Worm (Caenorhabditis elegans) whole organism, L3 larva: ENCODE measurements around the gene C27H5.12.

Experiments
- R02D3.7 ChIP-seq: fragments of 150-350 bp; optimal IDR thresholded peaks from 2 replicates; lab custom pipeline; 2014; ENCODE audit warnings: missing biosample characterization, missing genetic modification characterization
- ZK546.5 ChIP-seq: sonication (generic microtip); optimal IDR thresholded peaks from 2 replicates; lab custom pipeline; 2017; ENCODE audit warnings: missing biosample characterization, missing genetic modification characterization
- aly-2 ChIP-seq: fragments of 150-350 bp; optimal IDR thresholded peaks from 2 replicates; lab custom pipeline; 2014; ENCODE audit warnings: missing biosample characterization, missing genetic modification characterization
- ama-1 ChIP-seq: fragments of 150-350 bp; optimal IDR thresholded peaks from 2 replicates; lab custom pipeline; 2018
- ceh-16 ChIP-seq: sonication (generic microtip); optimal IDR thresholded peaks from 2 replicates; lab custom pipeline; 2017; ENCODE audit warnings: missing biosample characterization, missing genetic modification characterization
- ceh-28 ChIP-seq: fragments of 150-350 bp; optimal IDR thresholded peaks from 2 replicates; lab custom pipeline; 2014; ENCODE audit warnings: missing biosample characterization, missing genetic modification reagents, missing genetic modification characterization
- ceh-82 ChIP-seq: fragments of 150-350 bp; optimal IDR thresholded peaks from 2 replicates; lab custom pipeline; 2014; ENCODE audit warnings: missing biosample characterization, missing genetic modification characterization
- ceh-9 ChIP-seq: sonication (generic microtip); optimal IDR thresholded peaks from 2 replicates; lab custom pipeline; 2018; ENCODE audit warnings: missing biosample characterization, missing genetic modification characterization
- daf-12 ChIP-seq: fragments of 150-350 bp; optimal IDR thresholded peaks from 2 replicates; lab custom pipeline; 2014; ENCODE audit warnings: missing biosample characterization, missing genetic modification reagents, missing genetic modification characterization
- egl-27 ChIP-seq: sonication (generic microtip); optimal IDR thresholded peaks from 4 replicates; lab custom pipeline; 2017; ENCODE audit warnings: missing biosample characterization, missing genetic modification reagents, missing genetic modification characterization
- egl-5 ChIP-seq: fragments of 150-350 bp; optimal IDR thresholded peaks from 2 replicates; lab custom pipeline; 2017; ENCODE audit warnings: missing biosample characterization, missing genetic modification reagents, missing genetic modification characterization, inconsistent platforms
- elt-1 ChIP-seq: fragments of 150-350 bp; optimal IDR thresholded peaks from 2 replicates; lab custom pipeline; 2014; ENCODE audit warnings: missing biosample characterization, missing genetic modification characterization
- elt-2 ChIP-seq: sonication (generic microtip); optimal IDR thresholded peaks from 2 replicates; lab custom pipeline; 2016; ENCODE audit warnings: missing genetic modification reagents, mild to moderate bottlenecking, missing genetic modification characterization, missing compliant biosample characterization
- elt-3 ChIP-seq, 3 experiments: fragments of 150-350 bp in 1 of 3; sonication (generic microtip) in 2 of 3; optimal IDR thresholded peaks; 2 replicates in 2 of 3; 4 replicates in 1 of 3; lab custom pipeline; 2014 to 2017; ENCODE audit warnings: missing biosample characterization in 3 of 3, missing genetic modification characterization in 3 of 3
- eor-1 ChIP-seq, 2 experiments: fragments of 150-350 bp; optimal IDR thresholded peaks; 2 replicates each; lab custom pipeline; 2014 to 2018; ENCODE audit warnings: missing biosample characterization in 2 of 2, missing genetic modification characterization in 2 of 2
- fkh-10 ChIP-seq: sonication (generic microtip); optimal IDR thresholded peaks from 2 replicates; lab custom pipeline; 2017; ENCODE audit warnings: missing biosample characterization, missing genetic modification reagents, missing genetic modification characterization
- fkh-2 ChIP-seq: fragments of 150-350 bp; optimal IDR thresholded peaks from 2 replicates; lab custom pipeline; 2014; ENCODE audit warnings: missing biosample characterization, missing genetic modification reagents, missing genetic modification characterization
- fos-1 ChIP-seq: fragments of 150-350 bp; optimal IDR thresholded peaks from 2 replicates; lab custom pipeline; 2014; ENCODE audit warnings: missing biosample characterization, missing genetic modification characterization
- hmg-11 ChIP-seq: sonication (generic microtip); optimal IDR thresholded peaks from 2 replicates; lab custom pipeline; 2016; ENCODE audit warnings: missing genetic modification characterization, missing compliant biosample characterization
- jun-1 ChIP-seq: fragments of 150-350 bp; optimal IDR thresholded peaks from 2 replicates; lab custom pipeline; 2014; ENCODE audit warnings: missing biosample characterization, missing genetic modification reagents, missing genetic modification characterization
- lin-15B ChIP-seq: fragments of 150-350 bp; optimal IDR thresholded peaks from 2 replicates; lab custom pipeline; 2014; ENCODE audit warnings: missing biosample characterization, missing genetic modification characterization
- lin-39 ChIP-seq: fragments of 150-350 bp; optimal IDR thresholded peaks from 2 replicates; lab custom pipeline; 2018; ENCODE audit warnings: missing biosample characterization, missing genetic modification reagents, missing genetic modification characterization
- lsy-12 ChIP-seq: sonication (generic microtip); optimal IDR thresholded peaks from 2 replicates; lab custom pipeline; 2016; ENCODE audit warnings: mild to moderate bottlenecking, missing genetic modification characterization, missing compliant biosample characterization
- mdl-1 ChIP-seq: fragments of 150-350 bp; optimal IDR thresholded peaks from 2 replicates; lab custom pipeline; 2014; ENCODE audit warnings: missing biosample characterization, missing genetic modification characterization
- mml-1 ChIP-seq: fragments of 150-350 bp; sonication (generic microtip); optimal IDR thresholded peaks from 3 replicates; lab custom pipeline; 2014; ENCODE audit warnings: missing biosample characterization, missing genetic modification characterization
- nfya-1 ChIP-seq: sonication (generic microtip); optimal IDR thresholded peaks from 2 replicates; lab custom pipeline; 2017; ENCODE audit warnings: missing genetic modification characterization, mild to moderate bottlenecking, missing compliant biosample characterization, antibody characterized with exemption, moderate library complexity; ENCODE audit not compliant: insufficient read depth
- nhr-11 ChIP-seq: fragments of 150-350 bp; optimal IDR thresholded peaks from 2 replicates; lab custom pipeline; 2014; ENCODE audit warnings: missing biosample characterization, missing genetic modification characterization
- nhr-12 ChIP-seq: fragments of 150-350 bp; optimal IDR thresholded peaks from 2 replicates; lab custom pipeline; 2014; ENCODE audit warnings: missing biosample characterization, missing genetic modification characterization
- nhr-23 ChIP-seq: fragments of 150-350 bp; optimal IDR thresholded peaks from 2 replicates; lab custom pipeline; 2014; ENCODE audit warnings: missing biosample characterization, missing genetic modification reagents, missing genetic modification characterization
- nhr-237 ChIP-seq: fragments of 150-350 bp; optimal IDR thresholded peaks from 2 replicates; lab custom pipeline; 2014; ENCODE audit warnings: missing biosample characterization, missing genetic modification characterization
- nhr-25 ChIP-seq: sonication (generic microtip); optimal IDR thresholded peaks from 2 replicates; lab custom pipeline; 2017; ENCODE audit warnings: missing biosample characterization, missing genetic modification characterization
- nhr-28 ChIP-seq: fragments of 150-350 bp; optimal IDR thresholded peaks from 2 replicates; lab custom pipeline; 2014; ENCODE audit warnings: missing biosample characterization, missing genetic modification characterization
- nhr-43 ChIP-seq: sonication (generic microtip); optimal IDR thresholded peaks from 2 replicates; lab custom pipeline; 2016; ENCODE audit warnings: mild to moderate bottlenecking, missing genetic modification characterization, missing compliant biosample characterization; ENCODE audit not compliant: poor library complexity, severe bottlenecking
- nhr-67 ChIP-seq: fragments of 150-350 bp; optimal IDR thresholded peaks from 2 replicates; lab custom pipeline; 2014; ENCODE audit warnings: missing biosample characterization, missing genetic modification characterization
- nhr-76 ChIP-seq: fragments of 150-350 bp; sonication (generic microtip); optimal IDR thresholded peaks from 5 replicates; lab custom pipeline; 2014; ENCODE audit warnings: missing biosample characterization, missing genetic modification characterization
- nhr-77 ChIP-seq: fragments of 150-350 bp; optimal IDR thresholded peaks from 2 replicates; lab custom pipeline; 2014; ENCODE audit warnings: missing biosample characterization, missing genetic modification characterization
- pha-4 ChIP-seq: fragments of 150-350 bp; optimal IDR thresholded peaks from 2 replicates; lab custom pipeline; 2014; ENCODE audit warnings: missing biosample characterization, missing genetic modification reagents, missing genetic modification characterization
- pqm-1 ChIP-seq: fragments of 150-350 bp; optimal IDR thresholded peaks from 2 replicates; lab custom pipeline; 2017; ENCODE audit warnings: missing biosample characterization, missing genetic modification characterization, inconsistent platforms
- sea-2 ChIP-seq: fragments of 150-350 bp; sonication (generic microtip); optimal IDR thresholded peaks from 4 replicates; lab custom pipeline; 2014; ENCODE audit warnings: missing biosample characterization, missing genetic modification reagents, missing genetic modification characterization
- skn-1 ChIP-seq: fragments of 150-350 bp; optimal IDR thresholded peaks from 2 replicates; lab custom pipeline; 2014; ENCODE audit warnings: missing biosample characterization, missing genetic modification characterization
- snpc-4 ChIP-seq: fragments of 150-350 bp; optimal IDR thresholded peaks from 2 replicates; lab custom pipeline; 2014; ENCODE audit warnings: missing biosample characterization, missing genetic modification characterization
- tbx-2 ChIP-seq: sonication (generic microtip); optimal IDR thresholded peaks from 2 replicates; lab custom pipeline; 2016; ENCODE audit warnings: mild to moderate bottlenecking, missing genetic modification characterization, missing compliant biosample characterization
- unc-39 ChIP-seq: sonication (generic microtip); optimal IDR thresholded peaks from 4 replicates; lab custom pipeline; 2017; ENCODE audit warnings: missing biosample characterization, missing genetic modification characterization
- unc-62 ChIP-seq: fragments of 150-350 bp; sonication (generic microtip); optimal IDR thresholded peaks from 4 replicates; lab custom pipeline; 2014; ENCODE audit warnings: missing biosample characterization, missing genetic modification reagents, missing genetic modification characterization
- zag-1 ChIP-seq: fragments of 150-350 bp; optimal IDR thresholded peaks from 2 replicates; lab custom pipeline; 2014; ENCODE audit warnings: missing biosample characterization, missing genetic modification characterization
- ztf-11 ChIP-seq: fragments of 150-350 bp; optimal IDR thresholded peaks from 2 replicates; lab custom pipeline; 2014; ENCODE audit warnings: missing biosample characterization, missing genetic modification characterization
- ztf-4 ChIP-seq: fragments of 150-350 bp; optimal IDR thresholded peaks from 2 replicates; lab custom pipeline; 2014; ENCODE audit warnings: missing biosample characterization, missing genetic modification characterization

The C27H5.12 gene

ce11 chrII:7151969-7152631 lies 9.3 kb downstream of the C27H5.12 start, which contains the start of gene fust-1:
Gene fust-1 (plus strand): TSS chrII:7152581.
- TF ChIP-seq nhr-11 (tag; lab: Kevin White, UChicago): peak; percentile 84
- peak; percentile 87 for TF ChIP-seq lin-39
- TF ChIP-seq daf-12 (tag; lab: Kevin White, UChicago): no peak
- no peak for TF ChIP-seq nhr-76 (tag; lab: Kevin White, UChicago)
- peak; percentile 22 for TF ChIP-seq elt-1 (tag; lab: Kevin White, UChicago)
- peak; percentile 94 for TF ChIP-seq tbx-2 (tag; lab: Kevin White, UChicago)
- peak; percentile 86 for TF ChIP-seq R02D3.7 (tag; lab: Kevin White, UChicago)
- peak; percentile 77 for TF ChIP-seq nhr-77 (tag; lab: Kevin White, UChicago)
- no peak for TF ChIP-seq ztf-11 (tag; lab: Kevin White, UChicago)
- TF ChIP-seq ztf-4 (tag; lab: Kevin White, UChicago): peak; percentile 79
- TF ChIP-seq egl-27 (tag; lab: Kevin White, UChicago): peak; percentile 68
- TF ChIP-seq ceh-9: no peak
- TF ChIP-seq pqm-1 (tag; lab: Kevin White, UChicago): peak; percentile 82
- peak in 1 of 2 experiments; percentile 75 for TF ChIP-seq eor-1 (tag; optimal IDR thresholded peaks at IDR 0.05; lab: Kevin White, UChicago)
- TF ChIP-seq snpc-4 (tag; lab: Kevin White, UChicago): peak; percentile 91
- peak; percentile 99 for TF ChIP-seq pha-4 (tag; lab: Kevin White, UChicago)
- TF ChIP-seq egl-5 (tag; lab: Kevin White, UChicago): peak; percentile 77
- TF ChIP-seq fkh-10 (GFP tag; lab: Kevin White, UChicago): peak; percentile 65
- TF ChIP-seq lin-15B (tag; lab: Kevin White, UChicago): peak; percentile 91
- peak; percentile 41 for TF ChIP-seq mdl-1 (tag; lab: Kevin White, UChicago)
- peak; percentile 96 for TF ChIP-seq nhr-23 (tag; lab: Kevin White, UChicago)
- no peak for TF ChIP-seq nhr-67
- TF ChIP-seq ZK546.5 (tag; lab: Kevin White, UChicago): peak; percentile 59
- TF ChIP-seq nfya-1 (tag; lab: Kevin White, UChicago): peak; percentile 94
- TF ChIP-seq zag-1 (tag; lab: Kevin White, UChicago): peak; percentile 74
- TF ChIP-seq nhr-237: no peak
- TF ChIP-seq nhr-28 (tag; lab: Kevin White, UChicago): no peak
- TF ChIP-seq elt-2: peak; percentile 82
- TF ChIP-seq lsy-12 (tag; lab: Kevin White, UChicago): peak; percentile 93
- TF ChIP-seq ceh-28: peak; percentile 86
- peak; percentile 96 for TF ChIP-seq nhr-25 (tag; lab: Kevin White, UChicago)
- no peak for TF ChIP-seq ceh-16
- TF ChIP-seq ama-1 (lab: Kevin White, UChicago): peak; percentile 54
- TF ChIP-seq sea-2 (GFP tag; lab: Kevin White, UChicago): no peak
- TF ChIP-seq elt-3 (tag; optimal IDR thresholded peaks at IDR 0.05; lab: Kevin White, UChicago): peak in 1 of 3 experiments; percentile 66
- peak; percentile 26 for TF ChIP-seq unc-62 (GFP tag; lab: Kevin White, UChicago)
- TF ChIP-seq fos-1 (tag; lab: Kevin White, UChicago): no peak
- TF ChIP-seq unc-39 (tag; lab: Kevin White, UChicago): no peak
- TF ChIP-seq jun-1 (tag; lab: Kevin White, UChicago): peak; percentile 93
- no peak for TF ChIP-seq fkh-2 (tag; lab: Kevin White, UChicago)
- peak; percentile 61 for TF ChIP-seq aly-2 (tag; lab: Kevin White, UChicago)
- TF ChIP-seq nhr-12: no peak
- TF ChIP-seq skn-1 (tag; lab: Kevin White, UChicago): peak; percentile 98
- TF ChIP-seq hmg-11 (tag; lab: Kevin White, UChicago): peak; percentile 95
- TF ChIP-seq ceh-82 (tag; lab: Kevin White, UChicago): peak; percentile 62
- TF ChIP-seq nhr-43 (tag; lab: Kevin White, UChicago): peak; percentile 96
- no peak for TF ChIP-seq mml-1 (tag; lab: Kevin White, UChicago)
